Worm (Caenorhabditis elegans): ENCODE results near the gene tyra-3.

- no peak for TF ChIP-seq nhr-237 (tag; optimal IDR thresholded peaks at IDR 0.05)
- TF ChIP-seq lin-39 (tag; optimal IDR thresholded peaks at IDR 0.05), result no peak
- no peak for TF ChIP-seq nhr-6 (tag; optimal IDR thresholded peaks at IDR 0.05)
- TF ChIP-seq ztf-4 (tag; optimal IDR thresholded peaks at IDR 0.05), result no peak
- no peak for TF ChIP-seq nhr-11 (tag; optimal IDR thresholded peaks at IDR 0.05)
- no peak for TF ChIP-seq elt-3 (tag; optimal IDR thresholded peaks at IDR 0.05)
- no peak for TF ChIP-seq unc-62 (GFP tag; optimal IDR thresholded peaks at IDR 0.05)
- no peak for TF ChIP-seq lin-13 (GFP tag; optimal IDR thresholded peaks at IDR 0.05)
- no peak for TF ChIP-seq zag-1 (tag; optimal IDR thresholded peaks at IDR 0.05)
- no peak for TF ChIP-seq ztf-11 (tag; optimal IDR thresholded peaks at IDR 0.05)
- no peak for TF ChIP-seq sem-4 (tag; optimal IDR thresholded peaks at IDR 0.05)
- no peak for TF ChIP-seq unc-39 (tag; optimal IDR thresholded peaks at IDR 0.05)
- no peak for TF ChIP-seq nhr-10 (tag; optimal IDR thresholded peaks at IDR 0.05)
Measured at ce11 chrX:4979060-4979459, 31.2 kb downstream of the tyra-3 start.
